Worm (Caenorhabditis elegans) whole organism, early embryonic: ENCODE results near the gene lbp-2.

Experiments
- B0310.2 ChIP-seq: sonication (generic microtip); optimal IDR thresholded peaks from 2 replicates; lab custom pipeline; 2016; ENCODE audit warnings: mild to moderate bottlenecking, missing genetic modification characterization, missing compliant biosample characterization
- F13C5.2 ChIP-seq: sonication (generic microtip); optimal IDR thresholded peaks from 2 replicates; lab custom pipeline; 2017; ENCODE audit warnings: mild to moderate bottlenecking, missing genetic modification characterization, inconsistent platforms, missing compliant biosample characterization
- aly-1 ChIP-seq: sonication (generic microtip); optimal IDR thresholded peaks from 2 replicates; lab custom pipeline; 2016; ENCODE audit warnings: missing genetic modification characterization, missing compliant biosample characterization
- ama-1 ChIP-seq: fragments of 150-350 bp; optimal IDR thresholded peaks from 2 replicates; lab custom pipeline; 2014
- ceh-13 ChIP-seq: fragments of 200-800 bp; sonication (Bioruptor generic); optimal IDR thresholded peaks from 2 replicates; lab custom pipeline; 2018; ENCODE audit warnings: mild to moderate bottlenecking, missing genetic modification characterization, missing compliant biosample characterization
- ceh-36 ChIP-seq: sonication (generic microtip); optimal IDR thresholded peaks from 2 replicates; lab custom pipeline; 2016; ENCODE audit warnings: missing genetic modification characterization, inconsistent platforms, missing compliant biosample characterization
- ets-7 ChIP-seq: sonication (generic microtip); optimal IDR thresholded peaks from 2 replicates; lab custom pipeline; 2016; ENCODE audit warnings: missing genotype, missing genetic modification characterization, missing compliant biosample characterization
- flt-1 ChIP-seq: fragments of 200-800 bp; sonication (Bioruptor generic); IDR thresholded peaks from 2 replicates; pipeline ENCODE4 v1.3.6; 2022; ENCODE audit warnings: missing genetic modification characterization, missing compliant biosample characterization
- hmbx-1 ChIP-seq: sonication (generic microtip); optimal IDR thresholded peaks from 2 replicates; lab custom pipeline; 2016; ENCODE audit warnings: mild to moderate bottlenecking, missing genetic modification characterization, missing compliant biosample characterization
- hmg-4 ChIP-seq: fragments of 200-800 bp; sonication (Bioruptor generic); optimal IDR thresholded peaks from 2 replicates; lab custom pipeline; 2018; ENCODE audit warnings: mild to moderate bottlenecking, missing genetic modification characterization, missing compliant biosample characterization
- hnd-1 ChIP-seq: sonication (generic microtip); optimal IDR thresholded peaks from 2 replicates; lab custom pipeline; 2016; ENCODE audit warnings: missing genetic modification characterization, missing compliant biosample characterization
- pes-1 ChIP-seq: fragments of 200-800 bp; sonication (Bioruptor generic); IDR thresholded peaks from 2 replicates; pipeline ENCODE4 v1.3.6; 2022; ENCODE audit warnings: missing genetic modification reagents, missing genetic modification characterization, missing compliant biosample characterization
- scrt-1 ChIP-seq: fragments of 200-800 bp; sonication (Bioruptor generic); IDR thresholded peaks from 2 replicates; pipeline ENCODE4 v1.3.6; 2022; ENCODE audit warnings: missing genetic modification characterization, missing compliant biosample characterization
- sea-1 ChIP-seq: fragments of 200-800 bp; sonication (Bioruptor generic); conservative IDR thresholded peaks from 2 replicates; pipeline ENCODE4 v1.3.6; 2022; ENCODE audit warnings: missing genetic modification characterization, missing compliant biosample characterization
- tbx-11 ChIP-seq: fragments of 200-800 bp; sonication (Bioruptor generic); IDR thresholded peaks from 2 replicates; pipeline ENCODE4 v1.3.6; 2022; ENCODE audit warnings: missing genetic modification characterization, missing compliant biosample characterization
- tbx-37 ChIP-seq: fragments of 200-800 bp; sonication (Bioruptor generic); conservative IDR thresholded peaks from 2 replicates; pipeline ENCODE4 v1.3.6; 2022; ENCODE audit warnings: missing genetic modification reagents, missing genetic modification characterization, missing compliant biosample characterization
- tra-4 ChIP-seq: sonication (generic microtip); optimal IDR thresholded peaks from 2 replicates; lab custom pipeline; 2017; ENCODE audit warnings: missing genetic modification characterization, missing compliant biosample characterization

Gene lbp-2

DNA sequence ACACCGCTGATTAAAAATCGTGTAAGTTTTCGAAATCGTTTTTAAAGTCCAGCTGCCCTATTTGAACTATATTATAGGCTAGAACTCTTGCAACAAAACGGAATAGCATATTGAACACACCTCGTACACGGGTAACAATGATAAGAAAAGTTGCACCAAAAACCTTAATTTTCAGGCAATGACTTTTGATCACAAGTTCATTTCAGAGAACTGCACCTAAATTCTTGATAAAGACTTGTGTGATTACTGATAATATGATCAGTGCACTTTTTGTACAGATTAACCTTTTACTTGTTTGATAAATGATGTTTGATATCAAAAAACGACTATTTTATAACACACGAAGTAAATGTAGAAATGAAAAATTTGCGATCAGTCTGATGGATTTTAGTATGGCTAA, 37.4 kb downstream of the lbp-2 start:
- no peak for TF ChIP-seq hnd-1 (tag; lab: Kevin White, UChicago)
- no peak for TF ChIP-seq pes-1 (GFP tag; lab: Robert Waterston, UW)
- TF ChIP-seq hmg-4 (GFP tag; lab: Kevin White, UChicago): no peak
- TF ChIP-seq hmbx-1: no peak
- TF ChIP-seq B0310.2 (tag; lab: Kevin White, UChicago): no peak
- TF ChIP-seq aly-1 (tag; lab: Kevin White, UChicago): no peak
- no peak for TF ChIP-seq tra-4
- TF ChIP-seq F13C5.2 (tag; lab: Kevin White, UChicago): no peak
- TF ChIP-seq tbx-11 (GFP tag; lab: Robert Waterston, UW): no peak
- no peak for TF ChIP-seq ceh-13 (GFP tag; lab: Kevin White, UChicago)
- TF ChIP-seq ama-1 (lab: Kevin White, UChicago): no peak

DNA sequence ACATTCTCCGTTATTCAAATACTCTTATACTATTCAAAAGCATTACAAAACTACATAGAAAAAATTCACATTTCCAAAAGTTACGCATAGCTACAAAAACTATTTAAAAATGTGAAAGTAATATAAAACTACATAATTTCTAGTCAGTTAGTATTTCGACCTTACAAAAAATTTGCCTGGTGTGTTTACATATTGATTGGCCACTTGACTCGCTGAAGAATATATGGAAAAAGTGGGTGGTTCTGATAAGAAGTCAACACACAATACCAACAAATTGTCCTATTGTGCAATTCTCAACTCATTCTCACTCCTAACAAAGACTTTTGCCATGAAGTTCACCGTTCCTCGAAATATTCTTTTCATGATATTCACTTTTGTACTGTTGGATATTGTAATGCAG, 38.2 kb downstream of the lbp-2 start, which contains the start of gene K09C4.1:
K09C4.1 (plus strand) TSS at position 301 of the 400 bp plus-strand sequence.
- TF ChIP-seq pes-1 (GFP tag; lab: Robert Waterston, UW): no peak
- TF ChIP-seq hmg-4 (GFP tag; lab: Kevin White, UChicago): no peak
- no peak for TF ChIP-seq tbx-11 (GFP tag; lab: Robert Waterston, UW)
- TF ChIP-seq ceh-13 (GFP tag; lab: Kevin White, UChicago): no peak
- no peak for TF ChIP-seq tra-4

ce11 chrX:3300582-3300981, 40.2 kb downstream of the lbp-2 start:
- TF ChIP-seq hmbx-1 (no peak), B0310.2 (tag; lab: Kevin White, UChicago) (no peak), tbx-11 (GFP tag; lab: Robert Waterston, UW) (no peak), sea-1 (GFP tag; lab: Robert Waterston, UW) (no peak), hnd-1 (tag; lab: Kevin White, UChicago) (no peak), pes-1 (GFP tag; lab: Robert Waterston, UW) (no peak), ama-1 (lab: Kevin White, UChicago) (no peak), tra-4 (no peak), flt-1 (GFP tag; lab: Robert Waterston, UW) (no peak), F13C5.2 (tag; lab: Kevin White, UChicago) (no peak), hmg-4 (GFP tag; lab: Kevin White, UChicago) (no peak), ceh-36 (tag; lab: Kevin White, UChicago) (no peak), scrt-1 (no peak), ets-7 (tag; lab: Kevin White, UChicago) (no peak), aly-1 (tag; lab: Kevin White, UChicago) (no peak), ceh-13 (GFP tag; lab: Kevin White, UChicago) (no peak), tbx-37 (GFP tag; lab: Robert Waterston, UW) (no peak)

DNA sequence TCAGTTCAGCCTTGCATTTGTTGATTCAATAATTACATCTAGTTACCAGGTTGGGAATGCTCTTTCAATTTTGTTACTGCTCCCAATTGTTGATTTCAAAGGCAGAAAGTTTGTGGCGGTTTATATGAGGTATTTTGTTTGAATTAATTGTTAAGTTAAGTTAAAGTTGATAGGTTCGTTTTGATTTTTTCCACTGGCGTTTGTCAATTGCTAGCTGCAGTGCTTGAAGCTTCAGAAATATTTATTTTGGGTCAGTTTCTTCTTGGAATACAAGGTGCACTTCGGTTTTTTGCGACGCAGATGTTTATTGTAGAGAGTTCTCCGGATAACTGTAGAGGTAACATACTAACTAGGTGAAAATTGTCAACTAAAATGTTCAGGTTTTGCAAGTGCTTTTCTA, 41.4 kb downstream of the lbp-2 start, which contains the start of gene F11D5.5:
F11D5.5 (plus strand) TSS at position 301 of the 400 bp plus-strand sequence.
- TF ChIP-seq F13C5.2 (tag; lab: Kevin White, UChicago) (no peak), ets-7 (tag; lab: Kevin White, UChicago) (no peak)

- TF ChIP-seq aly-1 (tag; lab: Kevin White, UChicago) (no peak), hmbx-1 (no peak)
These were observed 43.7 kb downstream of the lbp-2 start, which contains the start of gene F11D5.7 for ce11 chrX:3304068-3304467. Gene F11D5.7, plus strand, starts transcription at chrX:3304368.

DNA sequence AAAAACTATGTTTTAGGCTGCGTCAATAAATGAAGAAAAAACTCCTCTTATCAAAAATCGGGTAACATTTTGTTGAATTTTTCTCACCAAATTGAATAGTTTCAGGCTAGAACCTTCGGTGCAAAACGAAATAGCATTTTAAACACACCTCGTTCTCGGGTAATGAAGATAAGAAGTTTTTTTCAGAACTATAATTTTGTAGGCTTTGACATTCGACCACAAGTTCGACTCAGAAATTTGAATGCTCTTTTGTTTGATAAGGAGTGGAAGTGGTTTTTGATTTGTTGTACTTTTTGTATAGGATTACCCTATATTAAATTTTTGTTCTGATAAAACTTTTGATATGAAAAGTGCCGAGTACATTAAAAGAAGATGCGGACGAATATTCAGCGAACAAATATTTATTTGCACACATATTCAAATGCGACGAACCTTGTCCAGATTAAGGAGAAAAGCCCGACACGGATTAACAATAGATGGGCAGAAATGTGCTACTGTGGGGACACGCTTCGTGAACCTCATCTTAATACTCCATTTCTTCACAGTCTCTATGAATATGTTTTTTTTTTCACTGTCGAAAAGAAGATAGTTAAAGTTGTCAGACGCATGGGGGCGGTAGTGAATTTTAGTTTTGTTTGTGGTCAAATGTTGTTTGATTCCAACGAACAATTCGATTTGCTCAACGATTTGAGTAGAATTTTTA, 46.3 kb downstream of the lbp-2 start:
- TF ChIP-seq F13C5.2 (tag; lab: Kevin White, UChicago) (no peak), tbx-37 (GFP tag; lab: Robert Waterston, UW) (no peak)

DNA sequence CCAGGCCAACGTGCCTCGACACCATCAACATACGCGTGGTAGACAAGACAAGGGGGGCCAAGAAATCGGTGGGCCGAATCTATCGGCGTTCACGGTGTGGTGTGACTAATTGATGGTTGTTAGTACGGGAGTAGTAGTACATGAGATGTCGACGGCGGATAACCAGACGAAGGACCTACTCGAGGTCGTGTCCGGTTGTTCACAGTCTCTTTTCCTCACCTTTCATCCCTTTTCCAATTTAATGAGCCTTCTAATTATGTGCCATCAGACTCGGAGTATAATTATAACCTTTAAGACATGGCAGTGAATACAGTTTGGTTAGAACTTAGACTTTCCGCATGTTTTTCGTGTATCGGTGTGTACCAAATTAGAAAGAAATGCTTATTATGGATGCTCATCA, 50.3 kb downstream of the lbp-2 start:
- no peak for TF ChIP-seq hmg-4 (GFP tag; lab: Kevin White, UChicago)
- TF ChIP-seq ceh-13 (GFP tag; lab: Kevin White, UChicago): no peak
- no peak for TF ChIP-seq flt-1 (GFP tag; lab: Robert Waterston, UW)
- TF ChIP-seq F13C5.2 (tag; lab: Kevin White, UChicago): no peak
- no peak for TF ChIP-seq ceh-36 (tag; lab: Kevin White, UChicago)
- TF ChIP-seq ets-7 (tag; lab: Kevin White, UChicago): no peak
- no peak for TF ChIP-seq tra-4
- TF ChIP-seq sea-1 (GFP tag; lab: Robert Waterston, UW): no peak
- TF ChIP-seq hmbx-1: no peak
- no peak for TF ChIP-seq ama-1 (lab: Kevin White, UChicago)
- no peak for TF ChIP-seq tbx-11 (GFP tag; lab: Robert Waterston, UW)
- no peak for TF ChIP-seq pes-1 (GFP tag; lab: Robert Waterston, UW)
- no peak for TF ChIP-seq hnd-1 (tag; lab: Kevin White, UChicago)
